Worm (Caenorhabditis elegans): ENCODE results near the gene zfp-1.
A peak's percentile ranks its signal among the peaks of the same experiment; 100 is the strongest.

The zfp-1 gene

DNA sequence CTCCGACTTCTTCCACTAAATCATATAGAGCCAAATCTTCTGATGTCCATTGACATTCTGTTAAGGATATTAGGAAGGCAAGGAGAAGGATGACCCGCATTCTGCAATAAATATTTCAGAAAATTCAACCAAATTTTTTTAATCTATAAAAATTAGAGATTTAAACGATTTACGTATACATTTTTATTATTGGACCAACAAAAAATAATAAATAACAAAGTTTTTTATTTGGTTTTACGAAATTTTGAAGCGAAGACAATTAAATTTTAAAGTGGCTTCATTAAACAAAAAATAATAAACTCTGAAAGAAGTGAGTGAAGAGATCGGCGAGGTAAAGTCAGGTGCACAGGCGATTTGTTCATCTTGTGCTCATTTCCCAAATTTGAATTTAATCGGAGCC lies 35.8 kb downstream of the zfp-1 start, which contains the start of gene F54F2.9:
TSS of gene F54F2.9 (minus strand) at position 101 of the 400 bp plus-strand sequence.
- TF ChIP-seq nhr-12 (tag; optimal IDR thresholded peaks at IDR 0.05) (no peak), elt-3 (tag; optimal IDR thresholded peaks at IDR 0.05) (no peak), unc-39 (tag; optimal IDR thresholded peaks at IDR 0.05) (no peak), sptf-1 (tag; optimal IDR thresholded peaks at IDR 0.05) (no peak), lin-13 (tag; optimal IDR thresholded peaks at IDR 0.05) (no peak), bed-3 (GFP tag; optimal IDR thresholded peaks at IDR 0.05) (no peak)

DNA sequence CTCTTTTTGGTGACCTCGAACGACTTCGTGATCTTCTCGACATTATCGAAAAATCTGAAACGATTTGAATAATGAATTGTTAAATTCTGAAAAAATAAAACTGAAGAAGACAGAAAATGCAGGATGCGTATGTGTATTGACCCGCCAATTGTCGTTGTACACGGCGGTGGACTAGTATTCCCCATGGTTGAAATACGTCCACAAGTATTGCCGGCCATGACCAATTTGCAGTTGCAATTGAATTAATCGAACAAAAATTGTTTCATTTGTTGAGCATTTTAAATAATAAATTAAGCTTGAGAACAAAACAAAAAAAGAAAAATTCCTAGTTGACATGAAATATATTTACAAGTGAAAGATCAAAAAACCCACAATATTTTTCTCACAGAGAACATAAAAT lies 37.9 kb downstream of the zfp-1 start, which contains the start of gene F44E2.3:
TSS of gene F44E2.3 (minus strand) at position 61 of the 400 bp plus-strand sequence.
- no peak for TF ChIP-seq elt-3 (tag; optimal IDR thresholded peaks at IDR 0.05)
- TF ChIP-seq drap-1 (GFP tag; optimal IDR thresholded peaks at IDR 0.05), result no peak
- peak; percentile 93 for TF ChIP-seq ces-1 (GFP tag; optimal IDR thresholded peaks at IDR 0.05)
- TF ChIP-seq ztf-11 (tag; optimal IDR thresholded peaks at IDR 0.05), result no peak
- peak; percentile 12 for TF ChIP-seq hlh-1 (tag; optimal IDR thresholded peaks at IDR 0.05)

DNA sequence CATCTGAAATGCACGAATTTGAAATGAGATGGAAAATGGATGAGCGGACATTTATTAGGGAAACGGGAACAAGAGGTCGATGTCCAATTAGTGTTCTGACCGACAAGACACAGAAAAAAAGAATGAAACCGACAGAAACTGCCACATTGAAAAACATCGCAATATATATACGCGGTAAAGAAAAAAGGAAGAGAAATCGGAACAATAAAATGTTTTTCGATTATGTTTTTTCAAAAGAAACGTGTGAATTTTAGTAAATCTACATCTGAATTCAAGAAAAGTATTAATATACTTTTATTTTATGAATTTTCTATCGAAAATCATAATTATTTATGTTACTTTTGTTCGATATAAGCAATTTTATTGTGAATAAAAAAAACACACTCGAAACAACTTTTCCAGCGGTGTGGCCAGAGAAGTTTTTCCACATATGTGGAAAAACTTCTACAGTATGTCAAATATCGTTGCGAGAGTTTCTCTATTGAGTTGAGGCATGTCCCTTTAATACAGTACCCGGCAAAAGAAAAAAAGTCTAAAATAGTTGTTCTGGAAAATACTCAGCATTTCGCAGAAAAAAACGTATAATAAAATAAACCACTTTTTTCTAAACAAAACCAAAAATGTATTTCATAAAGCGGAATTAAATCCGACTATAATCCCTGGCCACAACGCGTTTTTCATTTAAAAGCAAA lies 39.9 kb downstream of the zfp-1 start, which contains the start of gene F44E2.10:
TSS of gene F44E2.10 (minus strand) at position 51 of the 692 bp plus-strand sequence.
- TF ChIP-seq bed-3 (GFP tag; optimal IDR thresholded peaks at IDR 0.05), result no peak
- TF ChIP-seq tbx-8 (GFP tag; optimal IDR thresholded peaks at IDR 0.05), result no peak
- no peak for TF ChIP-seq nhr-28 (tag; optimal IDR thresholded peaks at IDR 0.05)
- TF ChIP-seq sptf-1 (tag; optimal IDR thresholded peaks at IDR 0.05), result no peak
- TF ChIP-seq lin-13 (tag; optimal IDR thresholded peaks at IDR 0.05), result no peak

DNA sequence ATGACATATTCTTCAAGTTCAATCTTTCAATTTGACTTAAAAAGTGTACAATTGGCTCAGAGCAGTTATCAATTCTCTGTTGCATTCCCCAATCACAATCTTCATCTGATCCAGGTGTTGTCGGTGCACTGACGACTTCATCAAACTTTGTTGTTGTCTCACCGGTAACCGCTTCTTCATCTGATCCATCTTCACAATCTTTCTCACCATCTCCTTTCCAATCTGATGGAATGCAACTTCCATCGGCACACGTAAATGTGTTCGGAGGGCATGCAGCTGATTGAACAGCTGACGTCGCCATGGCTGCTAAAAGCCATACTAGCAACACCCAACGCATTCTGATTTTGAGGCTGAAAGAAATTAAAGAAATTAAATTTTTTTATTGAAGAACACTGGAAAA lies 46.7 kb downstream of the zfp-1 start, which contains the start of gene F44E2.4:
TSS of gene F44E2.4 (minus strand) at position 350 of the 400 bp plus-strand sequence.
- peak; percentile 17 for TF ChIP-seq ham-2 (GFP tag; optimal IDR thresholded peaks at IDR 0.05)
- peak; percentile 62 for TF ChIP-seq elt-1 (tag; optimal IDR thresholded peaks at IDR 0.05; ENCODE audit: borderline replicate concordance, insufficient read depth)
- no peak for TF ChIP-seq pha-4 (tag; optimal IDR thresholded peaks at IDR 0.05)

ce11 chrIII:8839813-8840212 lies 48.5 kb downstream of the zfp-1 start:
- TF ChIP-seq elt-1 (tag; optimal IDR thresholded peaks at IDR 0.05; ENCODE audit: borderline replicate concordance, insufficient read depth) (peak; percentile 26), sem-2 (GFP tag; optimal IDR thresholded peaks at IDR 0.05) (no peak), ceh-43 (GFP tag; optimal IDR thresholded peaks at IDR 0.05) (no peak), hlh-1 (tag; optimal IDR thresholded peaks at IDR 0.05) (no peak), ham-2 (GFP tag; optimal IDR thresholded peaks at IDR 0.05) (peak; percentile 77)

DNA sequence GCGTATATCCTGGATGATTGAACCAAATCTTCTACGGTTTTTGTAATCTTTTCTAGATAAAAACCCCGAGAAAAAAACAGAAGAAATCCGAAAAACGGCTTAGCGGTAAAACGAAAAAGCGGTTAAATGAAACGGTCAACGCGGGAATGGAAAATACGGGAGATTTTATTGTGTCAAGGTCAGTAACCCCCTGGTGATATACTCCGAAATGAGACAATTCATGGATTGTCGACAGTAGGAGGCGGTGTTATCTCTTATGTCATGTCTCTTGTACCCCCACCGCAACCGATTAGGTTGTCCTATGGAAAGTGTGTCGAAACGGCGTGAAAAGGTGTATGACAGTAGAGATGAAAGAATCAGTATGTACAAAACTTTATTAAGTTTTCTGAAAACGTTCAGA lies 52.8 kb downstream of the zfp-1 start:
- TF ChIP-seq unc-120 (tag; optimal IDR thresholded peaks at IDR 0.05; ENCODE audit: poor library complexity, severe bottlenecking) (no peak), lin-32 (GFP tag; optimal IDR thresholded peaks at IDR 0.05) (no peak), ceh-39 (tag; optimal IDR thresholded peaks at IDR 0.05) (no peak), ztf-11 (tag; optimal IDR thresholded peaks at IDR 0.05) (no peak), elt-1 (tag; optimal IDR thresholded peaks at IDR 0.05; ENCODE audit: borderline replicate concordance, insufficient read depth) (no peak), cnd-1 (tag; optimal IDR thresholded peaks at IDR 0.05) (no peak), hlh-1 (tag; optimal IDR thresholded peaks at IDR 0.05) (no peak), nhr-237 (tag; optimal IDR thresholded peaks at IDR 0.05) (no peak), nhr-2 (tag; optimal IDR thresholded peaks at IDR 0.05) (no peak), bed-3 (GFP tag; optimal IDR thresholded peaks at IDR 0.05) (no peak), elt-3 (tag; optimal IDR thresholded peaks at IDR 0.05) (no peak), mep-1 (tag; optimal IDR thresholded peaks at IDR 0.05) (no peak), sptf-1 (tag; optimal IDR thresholded peaks at IDR 0.05) (no peak), nhr-76 (tag; optimal IDR thresholded peaks at IDR 0.05) (no peak)

DNA sequence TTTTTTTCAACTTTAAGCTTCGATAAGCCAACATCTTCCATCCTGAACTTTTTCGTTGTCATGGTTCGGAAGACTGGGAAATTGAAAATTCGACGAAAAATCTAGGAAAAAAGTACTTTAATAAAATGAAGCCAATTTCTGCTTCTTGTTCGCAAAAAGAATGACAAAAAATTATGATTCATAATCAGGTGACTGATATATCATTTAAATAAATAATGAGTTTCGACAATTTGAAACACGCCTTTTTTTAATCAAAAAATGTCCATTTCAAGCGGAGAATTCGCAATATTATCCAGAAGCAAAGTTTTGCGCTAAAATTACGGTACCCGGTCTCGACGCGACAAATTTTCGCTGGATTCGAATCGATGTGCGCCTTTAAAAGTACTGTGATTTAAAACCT lies 53.8 kb downstream of the zfp-1 start, which contains the start of gene F44E2.6:
TSS of gene F44E2.6 (minus strand) at position 101 of the 400 bp plus-strand sequence.
- TF ChIP-seq zip-8 (tag; optimal IDR thresholded peaks at IDR 0.05) (no peak), nhr-237 (tag; optimal IDR thresholded peaks at IDR 0.05) (no peak), M03D4.4 (tag; optimal IDR thresholded peaks at IDR 0.05) (no peak), unc-39 (tag; optimal IDR thresholded peaks at IDR 0.05) (no peak), nhr-28 (tag; optimal IDR thresholded peaks at IDR 0.05) (no peak), sptf-1 (tag; optimal IDR thresholded peaks at IDR 0.05) (no peak), blmp-1 (tag; optimal IDR thresholded peaks at IDR 0.05) (no peak), lin-32 (GFP tag; optimal IDR thresholded peaks at IDR 0.05) (no peak), mab-5 (tag; optimal IDR thresholded peaks at IDR 0.05) (no peak), lsy-2 (tag; optimal IDR thresholded peaks at IDR 0.05) (no peak), elt-1 (tag; optimal IDR thresholded peaks at IDR 0.05; ENCODE audit: borderline replicate concordance, insufficient read depth) (no peak), cnd-1 (tag; optimal IDR thresholded peaks at IDR 0.05) (no peak), ham-2 (GFP tag; optimal IDR thresholded peaks at IDR 0.05) (no peak), hlh-1 (tag; optimal IDR thresholded peaks at IDR 0.05) (no peak), mep-1 (tag; optimal IDR thresholded peaks at IDR 0.05) (no peak)
